Fruit fly (Drosophila melanogaster) whole organism, embryonic: Measurements from ENCODE around the gene CG5087.

Experiments
- Adf1 ChIP-seq: fragments of 200-800 bp; sonication (Bioruptor generic); IDR thresholded peaks from 2 replicates; pipeline ENCODE4 v1.3.6; 2022; ENCODE audit warnings: missing biosample characterization, missing genetic modification characterization
- Awh ChIP-seq: fragments of 200-800 bp; sonication (Bioruptor generic); IDR thresholded peaks from 2 replicates; pipeline ENCODE4, ENCODE4 v1.3.6; 2022; ENCODE audit warnings: missing biosample characterization, missing genetic modification characterization
- CG12219 ChIP-seq: fragments of 200-800 bp; sonication (Bioruptor generic); optimal IDR thresholded peaks from 3 replicates; lab custom pipeline; 2018; ENCODE audit warnings: missing biosample characterization, mild to moderate bottlenecking, missing genetic modification characterization
- CG12299 ChIP-seq: fragments of 200-800 bp; sonication (Bioruptor generic); optimal IDR thresholded peaks from 2 replicates; lab custom pipeline; 2018; ENCODE audit warnings: missing biosample characterization, mild to moderate bottlenecking, missing genetic modification characterization
- CG1233 ChIP-seq: fragments of 200-800 bp; sonication (Bioruptor generic); optimal IDR thresholded peaks from 4 replicates; lab custom pipeline; 2018; ENCODE audit warnings: missing biosample characterization, mild to moderate bottlenecking, missing genetic modification characterization
- CG13296 ChIP-seq: fragments of 200-800 bp; sonication (Bioruptor generic); optimal IDR thresholded peaks from 3 replicates; lab custom pipeline; 2018; ENCODE audit warnings: missing biosample characterization, mild to moderate bottlenecking, missing genetic modification characterization
- CG13624 ChIP-seq: fragments of 200-800 bp; sonication (Bioruptor generic); optimal IDR thresholded peaks from 2 replicates; lab custom pipeline; 2016; ENCODE audit warnings: missing biosample characterization, missing genetic modification characterization
- CG13894 ChIP-seq: fragments of 200-800 bp; sonication (Bioruptor generic); optimal IDR thresholded peaks from 3 replicates; lab custom pipeline; 2018; ENCODE audit warnings: missing biosample characterization, mild to moderate bottlenecking, missing genetic modification characterization, moderate library complexity
- CG14014 ChIP-seq: fragments of 200-800 bp; sonication (Bioruptor generic); IDR thresholded peaks from 2 replicates; pipeline ENCODE4 v1.3.6; 2022; ENCODE audit warnings: missing biosample characterization, missing genetic modification characterization
- CG14441 ChIP-seq: fragments of 200-800 bp; sonication (Bioruptor generic); IDR thresholded peaks from 2 replicates; pipeline ENCODE4 v1.3.6; 2022; ENCODE audit warnings: missing biosample characterization, missing genetic modification characterization
- CG1602 ChIP-seq: fragments of 200-800 bp; sonication (Bioruptor generic); optimal IDR thresholded peaks from 3 replicates; lab custom pipeline; 2016; ENCODE audit warnings: missing biosample characterization, missing genetic modification characterization
- CG33557 ChIP-seq: fragments of 200-800 bp; sonication (Bioruptor generic); optimal IDR thresholded peaks from 2 replicates; lab custom pipeline; 2019; ENCODE audit warnings: missing biosample characterization, mild to moderate bottlenecking, missing genetic modification characterization, moderate library complexity
- CG3407 ChIP-seq: fragments of 200-800 bp; sonication (Bioruptor generic); optimal IDR thresholded peaks from 2 replicates; lab custom pipeline; 2018; ENCODE audit warnings: missing biosample characterization, mild to moderate bottlenecking, missing genetic modification characterization
- CG6854 ChIP-seq: fragments of 200-800 bp; sonication (Bioruptor generic); optimal IDR thresholded peaks from 3 replicates; lab custom pipeline; 2017; ENCODE audit warnings: missing biosample characterization, mild to moderate bottlenecking, missing genetic modification characterization
- CG7556 ChIP-seq: fragments of 200-800 bp; sonication (Bioruptor generic); optimal IDR thresholded peaks from 2 replicates; lab custom pipeline; 2017; ENCODE audit warnings: missing biosample characterization, mild to moderate bottlenecking, missing genetic modification characterization
- CG9437 ChIP-seq: fragments of 200-800 bp; sonication (Bioruptor generic); optimal IDR thresholded peaks from 2 replicates; lab custom pipeline; 2018; ENCODE audit warnings: missing biosample characterization, mild to moderate bottlenecking, missing genetic modification characterization
- Drgx ChIP-seq: fragments of 200-800 bp; sonication (Bioruptor generic); IDR thresholded peaks from 2 replicates; pipeline ENCODE4 v1.3.6; 2022; ENCODE audit warnings: missing biosample characterization, missing genetic modification characterization
- Ets65A ChIP-seq: fragments of 200-800 bp; sonication (Bioruptor generic); peaks from one replicate; lab custom pipeline; 2016; ENCODE audit warnings: missing biosample characterization, missing genetic modification characterization
- Ets97D ChIP-seq: fragments of 200-800 bp; sonication (Bioruptor generic); optimal IDR thresholded peaks from 3 replicates; lab custom pipeline; 2016; ENCODE audit warnings: missing biosample characterization, missing genetic modification characterization
- Fer3 ChIP-seq: fragments of 200-800 bp; sonication (Bioruptor generic); optimal IDR thresholded peaks from 2 replicates; lab custom pipeline; 2018; ENCODE audit warnings: missing biosample characterization, mild to moderate bottlenecking, missing genetic modification characterization, moderate library complexity
- H15 ChIP-seq: fragments of 200-800 bp; sonication (Bioruptor generic); IDR thresholded peaks from 3 replicates; pipeline ENCODE4 v1.3.6; 2022; ENCODE audit warnings: missing biosample characterization, missing genetic modification characterization
- Med ChIP-seq: fragments of 200-800 bp; sonication (Bioruptor generic); peaks from one replicate; lab custom pipeline; 2016; ENCODE audit warnings: missing biosample characterization, missing genetic modification characterization, mild to moderate bottlenecking, inconsistent platforms, moderate library complexity
- Mrtf ChIP-seq: fragments of 200-800 bp; sonication (Bioruptor generic); IDR thresholded peaks from 3 replicates; pipeline ENCODE4 v1.3.6; 2022; ENCODE audit warnings: missing biosample characterization, missing genetic modification characterization
- NFAT ChIP-seq: fragments of 200-800 bp; sonication (Bioruptor generic); IDR thresholded peaks from 2 replicates; pipeline ENCODE4 v1.3.6; 2022; ENCODE audit warnings: missing biosample characterization, missing genetic modification characterization
- Opbp ChIP-seq: fragments of 200-800 bp; sonication (Bioruptor generic); IDR thresholded peaks from 3 replicates; pipeline ENCODE4 v1.3.6; 2022; ENCODE audit warnings: missing biosample characterization, missing genetic modification characterization; ENCODE audit not compliant: partially characterized antibody
- Rx ChIP-seq: fragments of 200-800 bp; sonication (Bioruptor generic); IDR thresholded peaks from 2 replicates; pipeline ENCODE4 v1.3.6; 2022; ENCODE audit warnings: missing biosample characterization, missing genetic modification characterization
- Stat92E ChIP-seq, 3 experiments: fragments of >200 bp in 2 of 3; fragments of 200-800 bp in 1 of 3; sonication (Bioruptor generic) in 1 of 3; optimal IDR thresholded peaks; 2 replicates each; lab custom pipeline; 2017 to 2019; ENCODE audit warnings: missing biosample characterization in 3 of 3, missing genetic modification characterization in 3 of 3, mild to moderate bottlenecking in 1 of 3, moderate library complexity in 1 of 3
- ara ChIP-seq: fragments of 200-800 bp; sonication (Bioruptor generic); IDR thresholded peaks from 2 replicates; pipeline ENCODE4 v1.3.6; 2022; ENCODE audit warnings: missing biosample characterization, missing genetic modification characterization
- crol ChIP-seq: fragments of 200-800 bp; sonication (Bioruptor generic); IDR thresholded peaks from 2 replicates; pipeline ENCODE4 v1.3.6; 2022; ENCODE audit warnings: missing biosample characterization, missing genetic modification characterization
- hkb ChIP-seq, 2 experiments: fragments of 200-800 bp in 1 of 2; fragments of >200 bp in 1 of 2; sonication (Bioruptor generic) in 1 of 2; IDR thresholded peaks in 1 of 2; optimal IDR thresholded peaks in 1 of 2; 2 replicates each; pipeline versions ENCODE4 v1.3.6 to Lab custom; 2017 to 2022; ENCODE audit warnings: missing biosample characterization in 1 of 2, missing genetic modification characterization in 1 of 2
- klu ChIP-seq: fragments of 200-800 bp; sonication (Bioruptor generic); IDR thresholded peaks from 2 replicates; pipeline ENCODE4 v1.3.6; 2022; ENCODE audit warnings: missing biosample characterization, missing genetic modification characterization
- kni ChIP-seq: fragments of 200-800 bp; sonication (Bioruptor generic); optimal IDR thresholded peaks from 3 replicates; lab custom pipeline; 2017; ENCODE audit warnings: mild to moderate bottlenecking, missing biosample characterization, missing genetic modification reagents, missing genetic modification characterization
- lov ChIP-seq, 2 experiments: fragments of 200-800 bp in 1 of 2; fragments of >200 bp in 1 of 2; sonication (Bioruptor generic) in 1 of 2; IDR thresholded peaks in 1 of 2; optimal IDR thresholded peaks in 1 of 2; 2 replicates in 1 of 2; 3 replicates in 1 of 2; pipeline versions ENCODE4 v1.3.6 to Lab custom; 2017 to 2022; ENCODE audit warnings: missing biosample characterization in 1 of 2, missing genetic modification characterization in 1 of 2
- nerfin-1 ChIP-seq: fragments of 200-800 bp; sonication (Bioruptor generic); optimal IDR thresholded peaks from 3 replicates; lab custom pipeline; 2019; ENCODE audit warnings: missing biosample characterization, mild to moderate bottlenecking, missing genetic modification characterization, moderate library complexity
- sens ChIP-seq: fragments of 200-800 bp; sonication (Bioruptor generic); peaks from one replicate; lab custom pipeline; 2016; ENCODE audit warnings: missing biosample characterization, missing genetic modification characterization
- seq ChIP-seq: fragments of 200-800 bp; sonication (Bioruptor generic); IDR thresholded peaks from 2 replicates; pipeline ENCODE4 v1.3.6; 2022; ENCODE audit warnings: missing biosample characterization, missing genetic modification characterization
- tio ChIP-seq: fragments of 200-800 bp; sonication (Bioruptor generic); optimal IDR thresholded peaks from 2 replicates; lab custom pipeline; 2017; ENCODE audit warnings: missing biosample characterization, missing genetic modification characterization, inconsistent platforms
- yki ChIP-seq: fragments of >200 bp; optimal IDR thresholded peaks from 3 replicates; lab custom pipeline; 2018
- zfh1 ChIP-seq: fragments of 200-800 bp; sonication (Bioruptor generic); IDR thresholded peaks from 3 replicates; pipeline ENCODE4 v1.3.6; 2022; ENCODE audit warnings: missing biosample characterization, missing genetic modification characterization

Gene CG5087

DNA sequence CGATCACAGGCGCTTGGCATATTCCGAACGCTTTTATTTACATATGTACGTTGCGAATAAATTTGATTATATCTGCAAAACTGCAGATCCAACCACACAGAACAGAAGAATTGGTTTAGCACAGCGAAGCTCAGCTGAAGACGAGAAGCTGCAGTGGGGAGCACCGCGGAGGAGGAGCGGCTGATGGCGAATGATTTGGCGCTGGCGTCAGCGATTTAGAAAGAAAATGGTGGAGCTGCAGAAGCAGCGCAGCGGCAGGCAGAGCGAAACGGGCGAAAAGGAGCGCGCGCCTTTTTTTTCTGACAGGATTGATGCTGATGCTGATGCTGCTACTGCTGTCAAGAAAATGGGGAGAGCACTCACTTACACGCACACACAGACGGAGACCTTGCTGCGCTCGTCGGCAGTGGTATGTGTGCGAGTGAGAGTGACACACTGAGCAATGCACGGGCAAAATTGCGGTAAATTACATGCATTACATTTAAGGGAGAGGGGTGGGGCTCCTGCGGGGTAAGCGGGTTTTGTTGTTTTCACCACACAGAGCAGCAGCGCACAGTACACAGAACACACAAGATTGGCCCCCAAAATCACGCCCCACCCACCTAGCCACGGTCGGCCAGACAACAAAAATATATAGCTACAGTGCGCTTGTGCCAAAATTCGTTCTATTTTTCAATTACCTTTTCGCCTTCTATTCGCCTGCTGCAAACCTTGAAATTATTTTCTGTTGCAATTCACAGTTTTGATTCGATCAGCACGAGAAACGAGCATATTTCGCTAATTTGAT lies 892 bp upstream of the CG5087 start:
- TF ChIP-seq CG13624 (GFP tag; lab: Kevin White, UChicago) (no peak), CG14441 (GFP tag; lab: Robert Waterston, UW) (no peak), CG3407 (GFP tag; lab: Kevin White, UChicago) (no peak), hkb (optimal IDR thresholded peaks at IDR 0.05; lab: Kevin White, UChicago) (no peak), hkb (GFP tag; IDR thresholded peaks at IDR 0.05; lab: Robert Waterston, UW) (0 out of 2 replicates have a peak, but pooled peaks have one; percentile 24), seq (GFP tag; lab: Robert Waterston, UW) (no peak), yki (lab: Kevin White, UChicago) (no peak), CG9437 (GFP tag; lab: Kevin White, UChicago) (no peak), CG12299 (no peak), sens (GFP tag; lab: Kevin White, UChicago) (peak; percentile 55), CG14014 (GFP tag; lab: Robert Waterston, UW) (no peak), CG1233 (GFP tag; lab: Kevin White, UChicago) (no peak), H15 (GFP tag; lab: Robert Waterston, UW) (no peak), klu (GFP tag; lab: Robert Waterston, UW) (no peak), tio (no peak), Awh (0 out of 2 replicates have a peak, but pooled peaks have one; percentile 24), Stat92E (GFP tag; optimal IDR thresholded peaks at IDR 0.05; lab: Kevin White, UChicago) (no peak), ara (no peak), Adf1 (GFP tag; lab: Robert Waterston, UW) (peak; percentile 5; the same call in 1 of the 2 replicates), Drgx (GFP tag; lab: Robert Waterston, UW) (peak; percentile 35; the same call in 1 of the 2 replicates), Rx (GFP tag; lab: Robert Waterston, UW) (no peak), CG33557 (GFP tag; lab: Kevin White, UChicago) (no peak), kni (GFP tag; lab: Kevin White, UChicago) (no peak), Opbp (GFP tag; lab: Robert Waterston, UW) (peak; percentile 44; the same call in 2 of the 3 replicates), nerfin-1 (peak; percentile 16), Ets65A (no peak), Ets97D (GFP tag; lab: Kevin White, UChicago) (no peak), Med (GFP tag; lab: Kevin White, UChicago) (peak; percentile 75), lov (optimal IDR thresholded peaks at IDR 0.05; lab: Kevin White, UChicago) (no peak), lov (GFP tag; IDR thresholded peaks at IDR 0.05; lab: Robert Waterston, UW) (0 out of 3 replicates have a peak, but pooled peaks have one; percentile 48), CG1602 (GFP tag; lab: Kevin White, UChicago) (no peak), CG6854 (GFP tag; lab: Kevin White, UChicago) (peak; percentile 38), Mrtf (GFP tag; lab: Robert Waterston, UW) (no peak), CG13894 (tag; lab: Kevin White, UChicago) (no peak), CG7556 (no peak), zfh1 (GFP tag; lab: Robert Waterston, UW) (0 out of 3 replicates have a peak, but pooled peaks have one; percentile 15), CG12219 (GFP tag; lab: Kevin White, UChicago) (no peak), CG13296 (no peak), Fer3 (tag; lab: Kevin White, UChicago) (no peak), NFAT (GFP tag; lab: Robert Waterston, UW) (no peak), crol (GFP tag; lab: Robert Waterston, UW) (peak; percentile 85)
